Fruit fly (Drosophila melanogaster) whole organism, embryonic: ENCODE data around the gene Mst85C.

Source experiments
- Awh ChIP-seq: fragments of 200-800 bp; sonication (Bioruptor generic); IDR thresholded peaks from 2 replicates; pipeline ENCODE4, ENCODE4 v1.3.6; 2022; ENCODE audit warnings: missing biosample characterization, missing genetic modification characterization
- Bdp1 ChIP-seq: fragments of 200-800 bp; sonication (Bioruptor generic); optimal IDR thresholded peaks from 3 replicates; lab custom pipeline; 2016; ENCODE audit warnings: missing biosample characterization, missing genetic modification characterization
- CG10979 ChIP-seq: fragments of 200-800 bp; sonication (Bioruptor generic); optimal IDR thresholded peaks from 2 replicates; lab custom pipeline; 2018; ENCODE audit warnings: missing biosample characterization, mild to moderate bottlenecking, missing genetic modification characterization, moderate library complexity
- CG11456 ChIP-seq: fragments of 200-800 bp; sonication (Bioruptor generic); IDR thresholded peaks from 3 replicates; pipeline ENCODE4 v1.3.6; 2022; ENCODE audit warnings: missing biosample characterization, missing genetic modification characterization
- CG11695 ChIP-seq: fragments of 200-800 bp; sonication (Bioruptor generic); IDR thresholded peaks from 3 replicates; pipeline ENCODE4 v1.3.6; 2022; ENCODE audit warnings: missing biosample characterization, missing genetic modification characterization
- CG12071 ChIP-seq: fragments of 200-800 bp; sonication (Bioruptor generic); optimal IDR thresholded peaks from 3 replicates; lab custom pipeline; 2018; ENCODE audit warnings: missing biosample characterization, mild to moderate bottlenecking, missing genetic modification characterization
- CG12155 ChIP-seq: fragments of 200-800 bp; sonication (Bioruptor generic); optimal IDR thresholded peaks from 3 replicates; lab custom pipeline; 2016; ENCODE audit warnings: missing biosample characterization, missing genetic modification characterization
- CG13624 ChIP-seq: fragments of 200-800 bp; sonication (Bioruptor generic); optimal IDR thresholded peaks from 2 replicates; lab custom pipeline; 2016; ENCODE audit warnings: missing biosample characterization, missing genetic modification characterization
- CG14441 ChIP-seq: fragments of 200-800 bp; sonication (Bioruptor generic); IDR thresholded peaks from 2 replicates; pipeline ENCODE4 v1.3.6; 2022; ENCODE audit warnings: missing biosample characterization, missing genetic modification characterization
- CG1603 ChIP-seq: fragments of 200-800 bp; sonication (Bioruptor generic); optimal IDR thresholded peaks from 2 replicates; lab custom pipeline; 2019; ENCODE audit warnings: missing biosample characterization, mild to moderate bottlenecking, missing genetic modification characterization, moderate library complexity
- CG17328 ChIP-seq: fragments of 200-800 bp; sonication (Bioruptor generic); IDR thresholded peaks from 2 replicates; pipeline ENCODE4 v1.3.6; 2022; ENCODE audit warnings: missing biosample characterization, missing genetic modification characterization
- CG2116 ChIP-seq: fragments of 200-800 bp; sonication (Bioruptor generic); optimal IDR thresholded peaks from 3 replicates; lab custom pipeline; 2018; ENCODE audit warnings: missing biosample characterization, mild to moderate bottlenecking, missing genetic modification characterization
- CG2129 ChIP-seq: fragments of 200-800 bp; sonication (Bioruptor generic); IDR thresholded peaks from 2 replicates; pipeline ENCODE4 v1.3.6; 2022; ENCODE audit warnings: missing biosample characterization, missing genetic modification characterization; ENCODE audit not compliant: partially characterized antibody
- CG32532 ChIP-seq: fragments of 200-800 bp; sonication (Bioruptor generic); IDR thresholded peaks from 2 replicates; pipeline ENCODE4 v1.3.6; 2022; ENCODE audit warnings: missing biosample characterization, missing genetic modification characterization
- CG7556 ChIP-seq: fragments of 200-800 bp; sonication (Bioruptor generic); optimal IDR thresholded peaks from 2 replicates; lab custom pipeline; 2017; ENCODE audit warnings: missing biosample characterization, mild to moderate bottlenecking, missing genetic modification characterization
- CG8290 ChIP-seq, 3 experiments: fragments of 200-800 bp; sonication (Bioruptor generic); optimal IDR thresholded peaks; 2 replicates each; lab custom pipeline; 2016 to 2019; ENCODE audit warnings: missing biosample characterization in 3 of 3, missing genetic modification characterization in 3 of 3, mild to moderate bottlenecking in 2 of 3, moderate library complexity in 1 of 3
- CG8388 ChIP-seq: fragments of 200-800 bp; sonication (Bioruptor generic); optimal IDR thresholded peaks from 2 replicates; lab custom pipeline; 2019; ENCODE audit warnings: missing biosample characterization, mild to moderate bottlenecking, missing genetic modification characterization, moderate library complexity
- CHES-1-like ChIP-seq: fragments of 200-800 bp; sonication (Bioruptor generic); optimal IDR thresholded peaks from 2 replicates; lab custom pipeline; 2016; ENCODE audit warnings: missing biosample characterization, missing genetic modification characterization
- Drgx ChIP-seq: fragments of 200-800 bp; sonication (Bioruptor generic); IDR thresholded peaks from 2 replicates; pipeline ENCODE4 v1.3.6; 2022; ENCODE audit warnings: missing biosample characterization, missing genetic modification characterization
- Lim3 ChIP-seq: fragments of 200-800 bp; sonication (Bioruptor generic); IDR thresholded peaks from 2 replicates; pipeline ENCODE4 v1.3.6; 2022; ENCODE audit warnings: missing biosample characterization, missing genetic modification characterization
- Mrtf ChIP-seq: fragments of 200-800 bp; sonication (Bioruptor generic); IDR thresholded peaks from 3 replicates; pipeline ENCODE4 v1.3.6; 2022; ENCODE audit warnings: missing biosample characterization, missing genetic modification characterization
- Myb ChIP-seq: fragments of 200-800 bp; sonication (Bioruptor generic); optimal IDR thresholded peaks from 2 replicates; lab custom pipeline; 2016; ENCODE audit warnings: missing biosample characterization, missing genetic modification characterization
- Neu2 ChIP-seq: fragments of 200-800 bp; sonication (Bioruptor generic); optimal IDR thresholded peaks from 3 replicates; lab custom pipeline; 2016; ENCODE audit warnings: missing biosample characterization, missing genetic modification characterization, borderline replicate concordance
- Nf-YB ChIP-seq: fragments of 200-800 bp; sonication (Bioruptor generic); optimal IDR thresholded peaks from 3 replicates; lab custom pipeline; 2019; ENCODE audit warnings: missing biosample characterization, mild to moderate bottlenecking, missing genetic modification characterization, moderate library complexity
- Oaz ChIP-seq: fragments of 200-800 bp; sonication (Bioruptor generic); IDR thresholded peaks from 2 replicates; pipeline ENCODE4 v1.3.6; 2022; ENCODE audit warnings: missing biosample characterization, missing genetic modification characterization
- Side ChIP-seq: fragments of 200-800 bp; sonication (Bioruptor generic); optimal IDR thresholded peaks from 2 replicates; lab custom pipeline; 2016; ENCODE audit warnings: missing biosample characterization, missing genetic modification characterization
- Ssrp ChIP-seq: fragments of 200-800 bp; sonication (Bioruptor generic); optimal IDR thresholded peaks from 2 replicates; lab custom pipeline; 2018; ENCODE audit warnings: missing biosample characterization, mild to moderate bottlenecking, missing genetic modification characterization, moderate library complexity
- Xrp1 ChIP-seq: fragments of 200-800 bp; sonication (Bioruptor generic); IDR thresholded peaks from 2 replicates; pipeline ENCODE4 v1.3.6; 2022; ENCODE audit warnings: missing biosample characterization, missing genetic modification characterization
- ara ChIP-seq: fragments of 200-800 bp; sonication (Bioruptor generic); IDR thresholded peaks from 2 replicates; pipeline ENCODE4 v1.3.6; 2022; ENCODE audit warnings: missing biosample characterization, missing genetic modification characterization
- ase ChIP-seq: fragments of 200-800 bp; sonication (Bioruptor generic); IDR thresholded peaks from 3 replicates; pipeline ENCODE4 v1.3.6; 2022; ENCODE audit warnings: missing biosample characterization, missing genetic modification characterization
- bsh ChIP-seq, 2 experiments: fragments of 200-800 bp; sonication (Bioruptor generic); optimal IDR thresholded peaks; 2 replicates each; lab custom pipeline; 2017 to 2018; ENCODE audit warnings: mild to moderate bottlenecking in 2 of 2, missing biosample characterization in 2 of 2, missing genetic modification characterization in 2 of 2, moderate library complexity in 1 of 2
- chn ChIP-seq: fragments of 200-800 bp; sonication (Bioruptor generic); optimal IDR thresholded peaks from 2 replicates; lab custom pipeline; 2016; ENCODE audit warnings: missing biosample characterization, missing genetic modification characterization
- dimm ChIP-seq: fragments of 200-800 bp; sonication (Bioruptor generic); IDR thresholded peaks from 2 replicates; pipeline ENCODE4 v1.3.6; 2022; ENCODE audit warnings: missing biosample characterization, missing genetic modification characterization
- dm ChIP-seq: fragments of 200-800 bp; sonication (Bioruptor generic); optimal IDR thresholded peaks from 3 replicates; lab custom pipeline; 2016; ENCODE audit warnings: missing biosample characterization, missing genetic modification characterization
- dysf ChIP-seq: fragments of 200-800 bp; sonication (Bioruptor generic); IDR thresholded peaks from 3 replicates; pipeline ENCODE4 v1.3.6; 2022; ENCODE audit warnings: missing biosample characterization, missing genetic modification characterization
- fu2 ChIP-seq: fragments of 200-800 bp; sonication (Bioruptor generic); optimal IDR thresholded peaks from 2 replicates; lab custom pipeline; 2016; ENCODE audit warnings: missing biosample characterization, missing genetic modification characterization
- gcm ChIP-seq: fragments of 200-800 bp; sonication (Bioruptor generic); optimal IDR thresholded peaks from 2 replicates; lab custom pipeline; 2019; ENCODE audit warnings: missing biosample characterization, mild to moderate bottlenecking, missing genetic modification characterization, moderate library complexity
- grau ChIP-seq: fragments of 200-800 bp; optimal IDR thresholded peaks from 3 replicates; lab custom pipeline; 2019; ENCODE audit warnings: missing biosample characterization, mild to moderate bottlenecking, missing genetic modification characterization, moderate library complexity
- gro ChIP-seq: fragments of 200-800 bp; sonication (Bioruptor generic); optimal IDR thresholded peaks from 2 replicates; lab custom pipeline; 2016; ENCODE audit warnings: missing biosample characterization, missing genetic modification characterization
- hkb ChIP-seq, 2 experiments: fragments of 200-800 bp in 1 of 2; fragments of >200 bp in 1 of 2; sonication (Bioruptor generic) in 1 of 2; IDR thresholded peaks in 1 of 2; optimal IDR thresholded peaks in 1 of 2; 2 replicates each; pipeline versions ENCODE4 v1.3.6 to Lab custom; 2017 to 2022; ENCODE audit warnings: missing biosample characterization in 1 of 2, missing genetic modification characterization in 1 of 2
- ind ChIP-seq: fragments of 200-800 bp; sonication (Bioruptor generic); optimal IDR thresholded peaks from 3 replicates; lab custom pipeline; 2016; ENCODE audit warnings: missing biosample characterization, missing genetic modification characterization
- lbe ChIP-seq: fragments of 200-800 bp; sonication (Bioruptor generic); optimal IDR thresholded peaks from 2 replicates; lab custom pipeline; 2016; ENCODE audit warnings: missing biosample characterization, mild to moderate bottlenecking, missing genetic modification characterization
- nerfin-1 ChIP-seq: fragments of 200-800 bp; sonication (Bioruptor generic); optimal IDR thresholded peaks from 3 replicates; lab custom pipeline; 2019; ENCODE audit warnings: missing biosample characterization, mild to moderate bottlenecking, missing genetic modification characterization, moderate library complexity
- otp ChIP-seq: fragments of 200-800 bp; sonication (Bioruptor generic); IDR thresholded peaks from 3 replicates; pipeline ENCODE4, ENCODE4 v1.3.6; 2022; ENCODE audit warnings: missing biosample characterization, missing genetic modification characterization
- pan ChIP-seq, 4 experiments: fragments of >200 bp in 3 of 4; fragments of 200-800 bp in 1 of 4; sonication (Bioruptor generic) in 1 of 4; optimal IDR thresholded peaks in 3 of 4; IDR thresholded peaks in 1 of 4; 2 replicates each; pipeline versions ENCODE4 v1.3.6 to Lab custom; 2017 to 2022; ENCODE audit warnings: missing biosample characterization in 2 of 4, missing genetic modification characterization in 2 of 4, mixed read lengths in 1 of 4
- prd ChIP-seq, 3 experiments: fragments of >200 bp in 2 of 3; fragments of 200-800 bp in 1 of 3; sonication (Bioruptor generic) in 1 of 3; optimal IDR thresholded peaks in 2 of 3; IDR thresholded peaks in 1 of 3; 2 replicates in 2 of 3; 3 replicates in 1 of 3; pipeline versions ENCODE4 v1.3.6 to Lab custom; 2017 to 2022; ENCODE audit warnings: missing biosample characterization in 1 of 3, missing genetic modification characterization in 1 of 3
- salm ChIP-seq: fragments of 200-800 bp; sonication (Bioruptor generic); optimal IDR thresholded peaks from 2 replicates; lab custom pipeline; 2018; ENCODE audit warnings: missing biosample characterization, mild to moderate bottlenecking, missing genetic modification characterization
- slbo ChIP-seq: fragments of 200-800 bp; sonication (Bioruptor generic); IDR thresholded peaks from 2 replicates; pipeline ENCODE4 v1.3.6; 2022; ENCODE audit warnings: missing biosample characterization, missing genetic modification characterization
- sob ChIP-seq: fragments of 200-800 bp; sonication (Bioruptor generic); IDR thresholded peaks from 2 replicates; pipeline ENCODE4 v1.3.6; 2022; ENCODE audit warnings: missing biosample characterization, missing genetic modification characterization
- tgo ChIP-seq: fragments of 200-800 bp; sonication (Bioruptor generic); IDR thresholded peaks from 3 replicates; pipeline ENCODE4 v1.3.6; 2022; ENCODE audit warnings: missing biosample characterization, missing genetic modification characterization

The Mst85C gene

DNA sequence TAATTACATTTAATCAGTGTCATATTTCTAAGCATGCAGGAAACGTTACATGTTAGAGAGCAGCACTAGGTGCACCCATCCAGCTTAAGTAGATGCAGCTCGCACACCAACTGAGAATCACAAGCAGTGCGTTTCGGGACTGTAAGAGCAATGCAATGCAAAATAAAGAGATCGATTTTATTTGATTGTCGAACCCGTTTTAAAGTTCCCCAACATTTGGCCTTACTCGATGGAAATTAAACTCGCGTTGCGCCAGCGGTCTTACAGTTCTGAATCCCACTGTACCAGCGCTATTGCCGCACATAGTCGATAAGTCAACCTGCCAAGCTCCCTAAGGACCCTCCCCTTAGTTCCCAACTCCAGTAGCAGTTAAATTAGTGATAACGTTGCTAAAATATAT, 14.3 kb downstream of the Mst85C start:
- no peak for TF ChIP-seq salm
- TF ChIP-seq Awh, result no peak
- no peak for TF ChIP-seq Myb (GFP tag; lab: Kevin White, UChicago)
- TF ChIP-seq Xrp1 (GFP tag; lab: Robert Waterston, UW), result peak; percentile 37; the same call in 1 of the 2 replicates
- TF ChIP-seq hkb (optimal IDR thresholded peaks at IDR 0.05; lab: Kevin White, UChicago), result no peak
- TF ChIP-seq hkb (GFP tag; IDR thresholded peaks at IDR 0.05; lab: Robert Waterston, UW), result peak; percentile 18; the same call in 1 of the 2 replicates
- no peak for TF ChIP-seq Bdp1
- TF ChIP-seq chn, result no peak
- no peak for TF ChIP-seq Side (GFP tag; lab: Kevin White, UChicago)
- no peak for TF ChIP-seq otp (GFP tag; lab: Robert Waterston, UW)
- TF ChIP-seq slbo (GFP tag; lab: Robert Waterston, UW), result peak; percentile 22; the same call in 1 of the 2 replicates
- TF ChIP-seq ara (GFP tag; lab: Robert Waterston, UW), result 0 out of 2 replicates have a peak, but pooled peaks have one; percentile 29
- no peak for TF ChIP-seq CG12071
- TF ChIP-seq CG11456 (GFP tag; lab: Robert Waterston, UW), result no peak
- no peak for TF ChIP-seq grau (tag; lab: Kevin White, UChicago)
- peak in 1 of 2 experiments; percentile 5 for TF ChIP-seq bsh (GFP tag; optimal IDR thresholded peaks at IDR 0.05; lab: Kevin White, UChicago)
- TF ChIP-seq CG8388 (GFP tag; lab: Kevin White, UChicago), result no peak
- TF ChIP-seq CG17328, result peak; percentile 29; the same call in 1 of the 2 replicates
- TF ChIP-seq Lim3 (GFP tag; lab: Robert Waterston, UW), result no peak
- TF ChIP-seq CG1603 (tag; lab: Kevin White, UChicago), result peak; percentile 9
- TF ChIP-seq dysf, result 0 out of 3 replicates have a peak, but pooled peaks have one; percentile 34
- 0 out of 3 replicates have a peak, but pooled peaks have one; percentile 15 for TF ChIP-seq CG11695
- no peak for TF ChIP-seq pan (optimal IDR thresholded peaks at IDR 0.05; lab: Kevin White, UChicago)
- peak in 1 of 2 experiments; percentile 12 for TF ChIP-seq pan (GFP tag; optimal IDR thresholded peaks at IDR 0.05 in 1 of 2, IDR thresholded peaks at IDR 0.05 in 1 of 2)
- no peak for TF ChIP-seq CG8290 (GFP tag; optimal IDR thresholded peaks at IDR 0.05; lab: Kevin White, UChicago)
- TF ChIP-seq CG8290 (tag; optimal IDR thresholded peaks at IDR 0.05; lab: Kevin White, UChicago), result peak in 1 of 2 experiments; percentile 7
- no peak for TF ChIP-seq lbe
- 0 out of 2 replicates have a peak, but pooled peaks have one; percentile 40 for TF ChIP-seq CG14441 (GFP tag; lab: Robert Waterston, UW)
- TF ChIP-seq Mrtf (GFP tag; lab: Robert Waterston, UW), result 0 out of 3 replicates have a peak, but pooled peaks have one; percentile 22
- TF ChIP-seq dimm (GFP tag; lab: Robert Waterston, UW), result no peak
- no peak for TF ChIP-seq CG13624
- TF ChIP-seq gro, result no peak
- TF ChIP-seq Ssrp (tag; lab: Kevin White, UChicago), result no peak
- no peak for TF ChIP-seq Neu2
- peak; percentile 52; the same call in 1 of the 2 replicates for TF ChIP-seq sob (GFP tag; lab: Robert Waterston, UW)
- peak; percentile 34; the same call in 1 of the 2 replicates for TF ChIP-seq CG32532 (GFP tag; lab: Robert Waterston, UW)
- peak; percentile 0 for TF ChIP-seq CG10979 (tag; lab: Kevin White, UChicago)
- TF ChIP-seq ase (GFP tag; lab: Robert Waterston, UW), result 0 out of 3 replicates have a peak, but pooled peaks have one; percentile 24
- TF ChIP-seq prd (optimal IDR thresholded peaks at IDR 0.05; lab: Kevin White, UChicago), result no peak
- peak; percentile 22; the same call in 1 of the 3 replicates for TF ChIP-seq prd (GFP tag; IDR thresholded peaks at IDR 0.05; lab: Robert Waterston, UW)
- TF ChIP-seq Drgx (GFP tag; lab: Robert Waterston, UW), result peak; percentile 66
- TF ChIP-seq ind (GFP tag; lab: Kevin White, UChicago), result peak; percentile 1

DNA sequence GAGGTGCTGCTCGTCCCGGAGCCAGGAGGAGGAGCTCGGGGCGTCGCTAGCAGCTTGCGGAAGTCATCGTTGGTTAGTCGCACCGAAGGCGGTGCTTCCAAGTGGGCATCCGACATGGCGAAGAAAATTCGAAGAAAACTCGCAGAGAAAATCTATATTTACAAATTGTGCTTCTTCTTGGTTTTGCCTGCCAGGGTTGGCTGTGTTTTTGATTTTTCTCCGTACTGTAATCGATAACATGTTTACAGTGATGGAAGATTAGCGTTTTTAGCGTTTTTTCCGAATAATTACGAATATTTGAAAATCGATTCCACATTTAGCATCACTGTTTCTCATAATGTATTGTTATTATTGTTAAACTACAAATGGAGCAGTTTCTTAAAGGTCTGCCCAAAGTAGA, 16.4 kb downstream of the Mst85C start, which contains the start of the genes beag and Ada:
beag (minus strand) TSS at position 205 of the 400 bp plus-strand sequence.
Ada (plus strand) TSS at position 310 of the 400 bp plus-strand sequence.
- TF ChIP-seq Nf-YB (no peak), gcm (GFP tag; lab: Kevin White, UChicago) (no peak), CG12155 (peak; percentile 41), CG2116 (GFP tag; lab: Kevin White, UChicago) (peak; percentile 93), fu2 (GFP tag; lab: Kevin White, UChicago) (peak; percentile 29), tgo (no peak), sob (GFP tag; lab: Robert Waterston, UW) (peak; percentile 52; the same call in 1 of the 2 replicates), CHES-1-like (GFP tag; lab: Kevin White, UChicago) (peak; percentile 80), dm (GFP tag; lab: Kevin White, UChicago) (peak; percentile 54), CG7556 (GFP tag; lab: Kevin White, UChicago) (peak; percentile 27), nerfin-1 (peak; percentile 34), CG2129 (GFP tag; lab: Robert Waterston, UW) (no peak), Oaz (GFP tag; lab: Robert Waterston, UW) (no peak)
